Fruit fly (Drosophila melanogaster): ENCODE results near the gene CG14315.

dm6 chr3R:18197802-18198148, 39.3 kb downstream of the CG14315 start:
- no peak for TF ChIP-seq Mnt (GFP tag; optimal IDR thresholded peaks at IDR 0.05)
- no peak for TF ChIP-seq Crg-1 (GFP tag; optimal IDR thresholded peaks at IDR 0.05)
- TF ChIP-seq CG11617 (GFP tag; optimal IDR thresholded peaks at IDR 0.05): no peak
- TF ChIP-seq CG1620 (GFP tag; optimal IDR thresholded peaks at IDR 0.05): no peak
